Fruit fly (Drosophila melanogaster) whole organism, embryonic: ENCODE measurements around the gene CG14805.
A peak's percentile ranks its signal among the peaks of the same experiment; 100 is the strongest.

ENCODE experiments used
- CG10979 ChIP-seq: fragments of 200-800 bp; sonication (Bioruptor generic); optimal IDR thresholded peaks from 2 replicates; lab custom pipeline; 2018; ENCODE audit warnings: missing biosample characterization, mild to moderate bottlenecking, missing genetic modification characterization, moderate library complexity
- CG11085 ChIP-seq: fragments of 200-800 bp; sonication (Bioruptor generic); IDR thresholded peaks from 2 replicates; pipeline ENCODE4 v1.3.6; 2022; ENCODE audit warnings: missing biosample characterization, missing genetic modification characterization
- CG1233 ChIP-seq: fragments of 200-800 bp; sonication (Bioruptor generic); optimal IDR thresholded peaks from 4 replicates; lab custom pipeline; 2018; ENCODE audit warnings: missing biosample characterization, mild to moderate bottlenecking, missing genetic modification characterization
- CG12391 ChIP-seq: fragments of 200-800 bp; sonication (Bioruptor generic); optimal IDR thresholded peaks from 3 replicates; lab custom pipeline; 2018; ENCODE audit warnings: missing biosample characterization, mild to moderate bottlenecking, missing genetic modification characterization, moderate library complexity
- CG13287 ChIP-seq: fragments of 200-800 bp; sonication (Bioruptor generic); IDR thresholded peaks from 2 replicates; pipeline ENCODE4 v1.3.6; 2022; ENCODE audit warnings: missing biosample characterization, missing genetic modification characterization; ENCODE audit not compliant: partially characterized antibody
- CG13424 ChIP-seq: fragments of 200-800 bp; sonication (Bioruptor generic); optimal IDR thresholded peaks from 2 replicates; lab custom pipeline; 2019; ENCODE audit warnings: missing biosample characterization, mild to moderate bottlenecking, missing genetic modification characterization, moderate library complexity
- CG14860 ChIP-seq: fragments of 200-800 bp; sonication (Bioruptor generic); IDR thresholded peaks from 3 replicates; pipeline ENCODE4 v1.3.6; 2022; ENCODE audit warnings: missing biosample characterization, missing genetic modification characterization; ENCODE audit not compliant: partially characterized antibody
- CG16815 ChIP-seq: fragments of 200-800 bp; sonication (Bioruptor generic); optimal IDR thresholded peaks from 3 replicates; lab custom pipeline; 2017; ENCODE audit warnings: missing biosample characterization, mild to moderate bottlenecking, missing genetic modification characterization
- CG17328 ChIP-seq: fragments of 200-800 bp; sonication (Bioruptor generic); IDR thresholded peaks from 2 replicates; pipeline ENCODE4 v1.3.6; 2022; ENCODE audit warnings: missing biosample characterization, missing genetic modification characterization
- CG31365 ChIP-seq: fragments of 200-800 bp; sonication (Bioruptor generic); optimal IDR thresholded peaks from 2 replicates; lab custom pipeline; 2018; ENCODE audit warnings: missing biosample characterization, mild to moderate bottlenecking, missing genetic modification characterization
- CG33213 ChIP-seq: fragments of 200-800 bp; sonication (Bioruptor generic); optimal IDR thresholded peaks from 3 replicates; lab custom pipeline; 2016; ENCODE audit warnings: missing biosample characterization, missing genetic modification characterization
- CG3407 ChIP-seq: fragments of 200-800 bp; sonication (Bioruptor generic); optimal IDR thresholded peaks from 2 replicates; lab custom pipeline; 2018; ENCODE audit warnings: missing biosample characterization, mild to moderate bottlenecking, missing genetic modification characterization
- CG34422 ChIP-seq: fragments of 200-800 bp; sonication (Bioruptor generic); IDR thresholded peaks from 3 replicates; pipeline ENCODE4 v1.3.6; 2022; ENCODE audit warnings: missing biosample characterization, missing genetic modification characterization
- CG4328 ChIP-seq: fragments of 200-800 bp; sonication (Bioruptor generic); optimal IDR thresholded peaks from 3 replicates; lab custom pipeline; 2017; ENCODE audit warnings: missing biosample characterization, missing genetic modification reagents, missing genetic modification characterization
- CG4617 ChIP-seq: fragments of 200-800 bp; sonication (Bioruptor generic); optimal IDR thresholded peaks from 3 replicates; lab custom pipeline; 2016; ENCODE audit warnings: missing biosample characterization, missing genetic modification characterization, borderline replicate concordance
- CG6272 ChIP-seq: fragments of 200-800 bp; sonication (Bioruptor generic); IDR thresholded peaks from 2 replicates; pipeline ENCODE4 v1.3.6; 2022; ENCODE audit warnings: missing biosample characterization, missing genetic modification characterization
- CTCF ChIP-seq: fragments of 200-800 bp; sonication (Bioruptor generic); optimal IDR thresholded peaks from 2 replicates; lab custom pipeline; 2017; ENCODE audit warnings: missing biosample characterization, mild to moderate bottlenecking, missing genetic modification characterization, moderate library complexity
- Deaf1 ChIP-seq: fragments of 200-800 bp; optimal IDR thresholded peaks from 3 replicates; lab custom pipeline; 2019; ENCODE audit warnings: missing biosample characterization, mild to moderate bottlenecking, missing genetic modification characterization, moderate library complexity
- Ets97D ChIP-seq: fragments of 200-800 bp; sonication (Bioruptor generic); optimal IDR thresholded peaks from 3 replicates; lab custom pipeline; 2016; ENCODE audit warnings: missing biosample characterization, missing genetic modification characterization
- Fer1 ChIP-seq: fragments of 200-800 bp; sonication (Bioruptor generic); optimal IDR thresholded peaks from 2 replicates; lab custom pipeline; 2017; ENCODE audit warnings: missing biosample characterization, mild to moderate bottlenecking, missing genetic modification characterization
- HLH4C ChIP-seq: fragments of 200-800 bp; sonication (Bioruptor generic); IDR thresholded peaks from 3 replicates; pipeline ENCODE4 v1.3.6; 2022; ENCODE audit warnings: missing biosample characterization, missing genetic modification characterization; ENCODE audit not compliant: partially characterized antibody
- HmgZ ChIP-seq: fragments of 200-800 bp; sonication (Bioruptor generic); optimal IDR thresholded peaks from 2 replicates; lab custom pipeline; 2018; ENCODE audit warnings: missing biosample characterization, mild to moderate bottlenecking, missing genetic modification characterization
- MBD-R2 ChIP-seq: fragments of 200-800 bp; sonication (Bioruptor generic); IDR thresholded peaks from 2 replicates; pipeline ENCODE4 v1.3.6; 2022; ENCODE audit warnings: missing biosample characterization, missing genetic modification characterization
- Meics ChIP-seq: fragments of 200-800 bp; sonication (Bioruptor generic); optimal IDR thresholded peaks from 2 replicates; lab custom pipeline; 2017; ENCODE audit warnings: missing biosample characterization, mild to moderate bottlenecking, missing genetic modification characterization
- Myb ChIP-seq: fragments of 200-800 bp; sonication (Bioruptor generic); optimal IDR thresholded peaks from 2 replicates; lab custom pipeline; 2016; ENCODE audit warnings: missing biosample characterization, missing genetic modification characterization
- Neu2 ChIP-seq: fragments of 200-800 bp; sonication (Bioruptor generic); optimal IDR thresholded peaks from 3 replicates; lab custom pipeline; 2016; ENCODE audit warnings: missing biosample characterization, missing genetic modification characterization, borderline replicate concordance
- Pdp1 ChIP-seq, 2 experiments: fragments of 200-800 bp; sonication (Bioruptor generic); optimal IDR thresholded peaks; 3 replicates each; lab custom pipeline; 2016; ENCODE audit warnings: missing biosample characterization in 2 of 2, missing genetic modification characterization in 2 of 2, mild to moderate bottlenecking in 1 of 2, moderate library complexity in 1 of 2
- Ptx1 ChIP-seq: fragments of 200-800 bp; sonication (Bioruptor generic); IDR thresholded peaks from 2 replicates; pipeline ENCODE4 v1.3.6; 2022; ENCODE audit warnings: missing biosample characterization, missing genetic modification characterization
- Sin3A ChIP-seq: fragments of >200 bp; optimal IDR thresholded peaks from 2 replicates; lab custom pipeline; 2018
- Sry-δ ChIP-seq: fragments of 200-800 bp; sonication (Bioruptor generic); optimal IDR thresholded peaks from 2 replicates; lab custom pipeline; 2016; ENCODE audit warnings: missing biosample characterization, missing genetic modification characterization
- YL-1 ChIP-seq: fragments of 200-800 bp; sonication (Bioruptor generic); optimal IDR thresholded peaks from 3 replicates; lab custom pipeline; 2017; ENCODE audit warnings: missing biosample characterization, mild to moderate bottlenecking, missing genetic modification characterization
- bbx ChIP-seq: fragments of 200-800 bp; sonication (Bioruptor generic); IDR thresholded peaks from 2 replicates; pipeline ENCODE4 v1.3.6; 2022; ENCODE audit warnings: missing biosample characterization, missing genetic modification characterization; ENCODE audit not compliant: partially characterized antibody
- cg ChIP-seq: fragments of 200-800 bp; sonication (Bioruptor generic); optimal IDR thresholded peaks from 3 replicates; lab custom pipeline; 2019; ENCODE audit warnings: missing biosample characterization, mild to moderate bottlenecking, missing genetic modification characterization, moderate library complexity
- ci ChIP-seq: fragments of 200-800 bp; sonication (Bioruptor generic); IDR thresholded peaks from 3 replicates; pipeline ENCODE4 v1.3.6; 2022; ENCODE audit warnings: missing biosample characterization, missing genetic modification characterization
- dm ChIP-seq: fragments of 200-800 bp; sonication (Bioruptor generic); optimal IDR thresholded peaks from 3 replicates; lab custom pipeline; 2016; ENCODE audit warnings: missing biosample characterization, missing genetic modification characterization
- fd3F ChIP-seq: fragments of 200-800 bp; sonication (Bioruptor generic); optimal IDR thresholded peaks from 2 replicates; lab custom pipeline; 2018; ENCODE audit warnings: missing biosample characterization, mild to moderate bottlenecking, missing genetic modification characterization, moderate library complexity
- gfzf ChIP-seq: fragments of 200-800 bp; sonication (Bioruptor generic); optimal IDR thresholded peaks from 2 replicates; lab custom pipeline; 2016; ENCODE audit warnings: missing biosample characterization, mild to moderate bottlenecking, missing genetic modification characterization, moderate library complexity
- grn ChIP-seq: fragments of 200-800 bp; sonication (Bioruptor generic); optimal IDR thresholded peaks from 3 replicates; lab custom pipeline; 2017; ENCODE audit warnings: missing biosample characterization, missing genetic modification characterization
- gro ChIP-seq: fragments of 200-800 bp; sonication (Bioruptor generic); optimal IDR thresholded peaks from 2 replicates; lab custom pipeline; 2016; ENCODE audit warnings: missing biosample characterization, missing genetic modification characterization
- kah ChIP-seq: fragments of 200-800 bp; sonication (Bioruptor generic); optimal IDR thresholded peaks from 2 replicates; lab custom pipeline; 2018; ENCODE audit warnings: missing biosample characterization, mild to moderate bottlenecking, missing genetic modification characterization
- kay ChIP-seq: fragments of 200-800 bp; sonication (Bioruptor generic); optimal IDR thresholded peaks from 2 replicates; lab custom pipeline; 2016; ENCODE audit warnings: missing biosample characterization, missing genetic modification characterization
- knrl ChIP-seq: fragments of 200-800 bp; sonication (Bioruptor generic); IDR thresholded peaks from 3 replicates; pipeline ENCODE4 v1.3.6; 2022; ENCODE audit warnings: missing biosample characterization, missing genetic modification characterization; ENCODE audit not compliant: partially characterized antibody
- nerfin-1 ChIP-seq: fragments of 200-800 bp; sonication (Bioruptor generic); optimal IDR thresholded peaks from 3 replicates; lab custom pipeline; 2019; ENCODE audit warnings: missing biosample characterization, mild to moderate bottlenecking, missing genetic modification characterization, moderate library complexity
- pita ChIP-seq: fragments of 200-800 bp; sonication (Bioruptor generic); optimal IDR thresholded peaks from 2 replicates; lab custom pipeline; 2017; ENCODE audit warnings: missing biosample characterization, mild to moderate bottlenecking, missing genetic modification characterization
- pzg ChIP-seq: fragments of 200-800 bp; sonication (Bioruptor generic); optimal IDR thresholded peaks from 3 replicates; lab custom pipeline; 2018; ENCODE audit warnings: missing biosample characterization, mild to moderate bottlenecking, missing genetic modification characterization, moderate library complexity
- sens ChIP-seq: fragments of 200-800 bp; sonication (Bioruptor generic); peaks from one replicate; lab custom pipeline; 2016; ENCODE audit warnings: missing biosample characterization, missing genetic modification characterization
- ssp ChIP-seq: fragments of 200-800 bp; sonication (Bioruptor generic); IDR thresholded peaks from 2 replicates; pipeline ENCODE4 v1.3.6; 2022; ENCODE audit warnings: missing biosample characterization, missing genetic modification characterization
- sug ChIP-seq: fragments of 200-800 bp; optimal IDR thresholded peaks from 2 replicates; lab custom pipeline; 2019; ENCODE audit warnings: missing biosample characterization, mild to moderate bottlenecking, missing genetic modification characterization, moderate library complexity
- trh ChIP-seq: fragments of 200-800 bp; sonication (Bioruptor generic); optimal IDR thresholded peaks from 2 replicates; lab custom pipeline; 2016; ENCODE audit warnings: missing biosample characterization, missing genetic modification characterization

The CG14805 gene

DNA sequence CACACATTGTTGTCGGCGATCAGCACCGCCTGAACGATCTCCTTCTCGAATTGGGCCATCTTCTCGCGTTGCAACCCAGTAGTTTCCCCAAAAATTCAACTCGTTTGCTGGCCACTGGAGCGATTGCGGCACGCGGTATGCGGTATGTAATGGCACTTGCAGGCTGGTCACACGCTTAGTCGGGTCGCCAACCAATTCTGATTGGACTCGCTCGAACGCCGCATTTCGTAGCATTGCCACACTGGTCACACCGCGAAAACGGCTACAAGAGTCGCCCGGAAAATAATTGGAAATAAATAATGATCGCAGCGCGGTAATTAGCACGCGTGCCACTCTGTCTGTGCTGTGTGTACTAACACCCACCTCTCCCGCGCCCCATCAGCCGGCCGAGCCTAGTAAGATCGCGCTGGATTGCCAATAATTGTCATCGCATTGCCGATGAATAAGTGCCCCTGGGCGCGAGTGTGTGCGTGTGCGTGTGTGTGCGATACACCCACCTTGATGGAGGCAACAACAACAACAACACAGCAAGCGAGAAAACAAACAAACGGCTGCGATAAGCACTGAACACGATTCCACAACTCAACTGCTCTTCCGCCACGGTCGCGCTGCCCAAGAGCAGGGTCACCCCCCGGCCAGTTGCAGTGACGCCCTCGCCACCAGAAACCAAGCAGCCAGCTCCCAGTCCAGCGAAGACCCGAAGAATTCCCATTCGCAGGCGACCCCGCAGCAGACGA, 45.8 kb downstream of the CG14805 start, which contains the start of the genes eIF2Bepsilon and Ocrl (continued):
- TF ChIP-seq Ets97D (GFP tag; lab: Kevin White, UChicago), result peak; percentile 49
- no peak for TF ChIP-seq CG11085
- 0 out of 3 replicates have a peak, but pooled peaks have one; percentile 28 for TF ChIP-seq HLH4C (GFP tag; lab: Robert Waterston, UW)
- TF ChIP-seq CG14860 (GFP tag; lab: Robert Waterston, UW), result no peak
- TF ChIP-seq sens, result peak; percentile 20
- TF ChIP-seq bbx, result peak; percentile 41; the same call in 1 of the 2 replicates
- TF ChIP-seq CG6272, result no peak
- peak; percentile 48; the same call in 1 of the 3 replicates for TF ChIP-seq CG34422 (GFP tag; lab: Robert Waterston, UW)
- TF ChIP-seq Sin3A, result peak; percentile 77
- no peak for TF ChIP-seq CG31365 (tag; lab: Kevin White, UChicago)
- TF ChIP-seq CG16815 (GFP tag; lab: Kevin White, UChicago), result no peak
- peak; percentile 49 for TF ChIP-seq nerfin-1 (tag; lab: Kevin White, UChicago)
- TF ChIP-seq CG33213 (GFP tag; lab: Kevin White, UChicago), result peak; percentile 53
- TF ChIP-seq CG13424 (tag; lab: Kevin White, UChicago), result no peak
- TF ChIP-seq CTCF, result peak; percentile 36
- TF ChIP-seq fd3F, result no peak
- peak; percentile 42 for TF ChIP-seq gro (GFP tag; lab: Kevin White, UChicago)
- TF ChIP-seq CG10979 (tag; lab: Kevin White, UChicago), result peak; percentile 1
- peak; percentile 93 for TF ChIP-seq sug (tag; lab: Kevin White, UChicago)
- TF ChIP-seq trh, result no peak
- peak; percentile 94 for TF ChIP-seq MBD-R2 (GFP tag; lab: Robert Waterston, UW)
- peak; percentile 27 for TF ChIP-seq kay (GFP tag; lab: Kevin White, UChicago)
- no peak for TF ChIP-seq CG3407
- peak; percentile 38 for TF ChIP-seq kah
- TF ChIP-seq CG17328 (GFP tag; lab: Robert Waterston, UW), result no peak
- peak; percentile 82 for TF ChIP-seq HmgZ (tag; lab: Kevin White, UChicago)
- TF ChIP-seq Myb (GFP tag; lab: Kevin White, UChicago), result peak; percentile 86
- TF ChIP-seq CG12391, result peak; percentile 33
- peak; percentile 44; the same call in 1 of the 2 replicates for TF ChIP-seq CG13287 (GFP tag; lab: Robert Waterston, UW)
- TF ChIP-seq CG1233 (GFP tag; lab: Kevin White, UChicago), result no peak
- no peak for TF ChIP-seq CG4328 (GFP tag; lab: Kevin White, UChicago)
- peak; percentile 73 for TF ChIP-seq YL-1
- peak; percentile 92 for TF ChIP-seq CG4617 (GFP tag; lab: Kevin White, UChicago)
- TF ChIP-seq Neu2, result peak; percentile 78
- TF ChIP-seq Sry-δ (GFP tag; lab: Kevin White, UChicago), result peak; percentile 61
- TF ChIP-seq gfzf (GFP tag; lab: Kevin White, UChicago), result peak; percentile 99
- TF ChIP-seq Pdp1 (GFP tag; optimal IDR thresholded peaks at IDR 0.05; lab: Kevin White, UChicago), result peak in 1 of 2 experiments; percentile 55
- peak; percentile 87 for TF ChIP-seq cg (GFP tag; lab: Kevin White, UChicago)
- 0 out of 3 replicates have a peak, but pooled peaks have one; percentile 24 for TF ChIP-seq knrl (GFP tag; lab: Robert Waterston, UW)
- no peak for TF ChIP-seq grn (GFP tag; lab: Kevin White, UChicago)
- peak; percentile 73 for TF ChIP-seq pita (GFP tag; lab: Kevin White, UChicago)
- TF ChIP-seq Ptx1 (GFP tag; lab: Robert Waterston, UW), result no peak
- TF ChIP-seq ssp (GFP tag; lab: Robert Waterston, UW), result no peak
- TF ChIP-seq Fer1 (GFP tag; lab: Kevin White, UChicago), result peak; percentile 53
- peak; percentile 98 for TF ChIP-seq pzg (GFP tag; lab: Kevin White, UChicago)
- TF ChIP-seq Deaf1 (tag; lab: Kevin White, UChicago), result peak; percentile 63
- TF ChIP-seq Meics (GFP tag; lab: Kevin White, UChicago), result no peak
- peak; percentile 30; the same call in 1 of the 3 replicates for TF ChIP-seq ci (GFP tag; lab: Robert Waterston, UW)
- peak; percentile 55 for TF ChIP-seq dm
